Worm (Caenorhabditis elegans) whole organism, L1 larva: ENCODE measurements around the gene srn-1.

Source experiments
- aly-2 ChIP-seq: fragments of 150-350 bp; optimal IDR thresholded peaks from 2 replicates; lab custom pipeline; 2014; ENCODE audit warnings: missing biosample characterization, missing genetic modification characterization
- fkh-8 ChIP-seq: sonication (generic microtip); optimal IDR thresholded peaks from 2 replicates; lab custom pipeline; 2016; ENCODE audit warnings: mild to moderate bottlenecking, missing genetic modification characterization, missing compliant biosample characterization
- irx-1 ChIP-seq: sonication (generic microtip); optimal IDR thresholded peaks from 2 replicates; lab custom pipeline; 2016; ENCODE audit warnings: missing genetic modification characterization, missing compliant biosample characterization
- isw-1 ChIP-seq: fragments of 200-800 bp; sonication (Bioruptor generic); IDR thresholded peaks from 2 replicates; pipeline ENCODE4 v1.3.6; 2022; ENCODE audit warnings: missing genetic modification characterization, missing compliant biosample characterization
- lin-15B ChIP-seq: fragments of 150-350 bp; sonication (generic microtip); optimal IDR thresholded peaks from 3 replicates; lab custom pipeline; 2014; ENCODE audit warnings: missing biosample characterization, missing genetic modification characterization
- lin-35 ChIP-seq, 2 experiments: fragments of 150-350 bp; optimal IDR thresholded peaks; 2 replicates each; lab custom pipeline; 2014; ENCODE audit warnings: missing biosample characterization in 2 of 2, missing genetic modification characterization in 2 of 2, missing genetic modification reagents in 2 of 2
- nhr-11 ChIP-seq: fragments of 150-350 bp; optimal IDR thresholded peaks from 2 replicates; lab custom pipeline; 2014; ENCODE audit warnings: missing biosample characterization, missing genetic modification characterization
- nhr-12 ChIP-seq: sonication (generic microtip); optimal IDR thresholded peaks from 2 replicates; lab custom pipeline; 2017; ENCODE audit warnings: missing biosample characterization, missing genetic modification characterization
- snpc-4 ChIP-seq: fragments of 150-350 bp; optimal IDR thresholded peaks from 2 replicates; lab custom pipeline; 2014; ENCODE audit warnings: missing biosample characterization, missing genetic modification characterization
- sox-4 ChIP-seq: sonication (generic microtip); optimal IDR thresholded peaks from 2 replicates; lab custom pipeline; 2016; ENCODE audit warnings: missing genetic modification characterization, missing compliant biosample characterization
- tbx-2 ChIP-seq: sonication (generic microtip); optimal IDR thresholded peaks from 2 replicates; lab custom pipeline; 2016; ENCODE audit warnings: missing genetic modification characterization, missing compliant biosample characterization
- unc-62 ChIP-seq: fragments of 150-350 bp; optimal IDR thresholded peaks from 2 replicates; lab custom pipeline; 2014; ENCODE audit warnings: missing biosample characterization, missing genetic modification reagents, missing genetic modification characterization
- ztf-11 ChIP-seq, 2 experiments: sonication (generic microtip); optimal IDR thresholded peaks; 2 replicates each; lab custom pipeline; 2016 to 2017; ENCODE audit warnings: missing genetic modification characterization in 2 of 2, missing biosample characterization in 1 of 2, missing compliant biosample characterization in 1 of 2
- ztf-4 ChIP-seq: fragments of 150-350 bp; optimal IDR thresholded peaks from 2 replicates; lab custom pipeline; 2014; ENCODE audit warnings: missing biosample characterization, missing genetic modification characterization

ce11 chrV:6331607-6332006 lies 45.4 kb upstream of the srn-1 start, which contains the start of gene T28C12.1:
- TF ChIP-seq irx-1 (no peak), snpc-4 (no peak), isw-1 (GFP tag; lab: Robert Waterston, UW) (no peak), lin-15B (tag; lab: Kevin White, UChicago) (no peak), aly-2 (tag; lab: Kevin White, UChicago) (no peak), tbx-2 (tag; lab: Kevin White, UChicago) (no peak), nhr-11 (tag; lab: Kevin White, UChicago) (no peak), ztf-11 (tag; optimal IDR thresholded peaks at IDR 0.05; lab: Kevin White, UChicago) (no peak), lin-35 (GFP tag; optimal IDR thresholded peaks at IDR 0.05; lab: Kevin White, UChicago) (no peak), ztf-4 (no peak), nhr-12 (tag; lab: Kevin White, UChicago) (no peak), fkh-8 (tag; lab: Kevin White, UChicago) (no peak), unc-62 (GFP tag; lab: Kevin White, UChicago) (no peak), sox-4 (tag; lab: Kevin White, UChicago) (no peak)
